Fruit fly (Drosophila melanogaster): ENCODE data around the gene Syt12.

The Syt12 gene

dm6 chrX:13386776-13387175 lies 27.7 kb downstream of the Syt12 start:
- TF ChIP-seq psq (optimal IDR thresholded peaks at IDR 0.05) (no peak), insv (optimal IDR thresholded peaks at IDR 0.05) (no peak), Sin3A (optimal IDR thresholded peaks at IDR 0.05) (no peak), h (optimal IDR thresholded peaks at IDR 0.05) (no peak), Myc (optimal IDR thresholded peaks at IDR 0.05) (no peak), ttk (optimal IDR thresholded peaks at IDR 0.05) (no peak)

- TF ChIP-seq ttk (optimal IDR thresholded peaks at IDR 0.05) (no peak), Myc (optimal IDR thresholded peaks at IDR 0.05) (no peak), psq (optimal IDR thresholded peaks at IDR 0.05) (no peak), h (optimal IDR thresholded peaks at IDR 0.05) (no peak), Sin3A (optimal IDR thresholded peaks at IDR 0.05) (no peak), insv (optimal IDR thresholded peaks at IDR 0.05) (no peak)
Measured at dm6 chrX:13387373-13387850, 28.4 kb downstream of the Syt12 start, which contains the start of the genes Ype and CG1662. TSS of gene Ype (minus strand) at chrX:13387417. TSS of gene CG1662 (plus strand) at chrX:13387563.

- TF ChIP-seq Myc (optimal IDR thresholded peaks at IDR 0.05) (no peak), Sin3A (optimal IDR thresholded peaks at IDR 0.05) (no peak), h (optimal IDR thresholded peaks at IDR 0.05) (no peak), psq (optimal IDR thresholded peaks at IDR 0.05) (no peak), insv (optimal IDR thresholded peaks at IDR 0.05) (no peak), ttk (optimal IDR thresholded peaks at IDR 0.05) (no peak)
Measured at dm6 chrX:13390465-13391173, 31.6 kb downstream of the Syt12 start.

dm6 chrX:13391174-13392040 lies 32.4 kb downstream of the Syt12 start:
- TF ChIP-seq ttk (optimal IDR thresholded peaks at IDR 0.05) (no peak), h (optimal IDR thresholded peaks at IDR 0.05) (no peak), insv (optimal IDR thresholded peaks at IDR 0.05) (no peak), Myc (optimal IDR thresholded peaks at IDR 0.05) (no peak), psq (optimal IDR thresholded peaks at IDR 0.05) (no peak), Sin3A (optimal IDR thresholded peaks at IDR 0.05) (no peak)

dm6 chrX:13392041-13392353 lies 32.9 kb downstream of the Syt12 start:
- no peak for TF ChIP-seq Sin3A (optimal IDR thresholded peaks at IDR 0.05)
- TF ChIP-seq insv (optimal IDR thresholded peaks at IDR 0.05) = no peak
- no peak for TF ChIP-seq h (optimal IDR thresholded peaks at IDR 0.05)
- no peak for TF ChIP-seq Myc (optimal IDR thresholded peaks at IDR 0.05)
- TF ChIP-seq psq (optimal IDR thresholded peaks at IDR 0.05) = no peak
- TF ChIP-seq ttk (optimal IDR thresholded peaks at IDR 0.05) = no peak

dm6 chrX:13392764-13393163 lies 33.7 kb downstream of the Syt12 start:
- no peak for TF ChIP-seq insv (optimal IDR thresholded peaks at IDR 0.05)
- TF ChIP-seq psq (optimal IDR thresholded peaks at IDR 0.05) = no peak
- TF ChIP-seq Myc (optimal IDR thresholded peaks at IDR 0.05) = no peak

dm6 chrX:13394343-13394742 lies 35.3 kb downstream of the Syt12 start:
- no peak for TF ChIP-seq Myc (optimal IDR thresholded peaks at IDR 0.05)
- no peak for TF ChIP-seq h (optimal IDR thresholded peaks at IDR 0.05)
- no peak for TF ChIP-seq Sin3A (optimal IDR thresholded peaks at IDR 0.05)
- TF ChIP-seq ttk (optimal IDR thresholded peaks at IDR 0.05) = no peak
- no peak for TF ChIP-seq psq (optimal IDR thresholded peaks at IDR 0.05)
- no peak for TF ChIP-seq insv (optimal IDR thresholded peaks at IDR 0.05)

- TF ChIP-seq h (optimal IDR thresholded peaks at IDR 0.05) (no peak), psq (optimal IDR thresholded peaks at IDR 0.05) (no peak), insv (optimal IDR thresholded peaks at IDR 0.05) (no peak)
Measured at dm6 chrX:13395020-13395419, 36.0 kb downstream of the Syt12 start.

- TF ChIP-seq psq (optimal IDR thresholded peaks at IDR 0.05) = no peak
- TF ChIP-seq h (optimal IDR thresholded peaks at IDR 0.05) = no peak
Measured at dm6 chrX:13395988-13396377, 36.9 kb downstream of the Syt12 start.

- no peak for TF ChIP-seq Sin3A (optimal IDR thresholded peaks at IDR 0.05)
Measured at dm6 chrX:13396378-13397099, 37.5 kb downstream of the Syt12 start, which contains the start of gene Bcat. TSS of gene Bcat (plus strand) at chrX:13396899.

dm6 chrX:13397610-13398009 lies 38.6 kb downstream of the Syt12 start:
- TF ChIP-seq Sin3A (optimal IDR thresholded peaks at IDR 0.05) (no peak), ttk (optimal IDR thresholded peaks at IDR 0.05) (no peak), h (optimal IDR thresholded peaks at IDR 0.05) (no peak), Myc (optimal IDR thresholded peaks at IDR 0.05) (no peak), psq (optimal IDR thresholded peaks at IDR 0.05) (no peak), insv (optimal IDR thresholded peaks at IDR 0.05) (no peak)

- TF ChIP-seq Myc (optimal IDR thresholded peaks at IDR 0.05) (no peak), psq (optimal IDR thresholded peaks at IDR 0.05) (no peak), h (optimal IDR thresholded peaks at IDR 0.05) (no peak), Sin3A (optimal IDR thresholded peaks at IDR 0.05) (no peak), ttk (optimal IDR thresholded peaks at IDR 0.05) (no peak), insv (optimal IDR thresholded peaks at IDR 0.05) (no peak)
Measured at dm6 chrX:13401245-13401644, 42.2 kb downstream of the Syt12 start.

All from Kc167 (cell line).